Fruit fly (Drosophila melanogaster) whole organism, wandering third instar larva: ENCODE data around the gene CG14324.

ENCODE experiments used
- Dfd ChIP-seq: fragments of >200 bp; optimal IDR thresholded peaks from 2 replicates; lab custom pipeline; 2017; ENCODE audit warnings: missing biosample characterization, missing genetic modification characterization
- Myc ChIP-seq: fragments of >200 bp; optimal IDR thresholded peaks from 2 replicates; lab custom pipeline; 2017
- OdsH ChIP-seq: fragments of 200-800 bp; sonication (Bioruptor generic); optimal IDR thresholded peaks from 2 replicates; lab custom pipeline; 2016; ENCODE audit warnings: missing biosample characterization, mild to moderate bottlenecking, missing genetic modification characterization
- br ChIP-seq: fragments of 200-800 bp; sonication (Bioruptor generic); optimal IDR thresholded peaks from 2 replicates; lab custom pipeline; 2016; ENCODE audit warnings: missing biosample characterization, missing genetic modification characterization
- brk ChIP-seq: fragments of 200-800 bp; sonication (Bioruptor generic); optimal IDR thresholded peaks from 2 replicates; lab custom pipeline; 2016; ENCODE audit warnings: missing biosample characterization, mild to moderate bottlenecking, missing genetic modification characterization
- h ChIP-seq: fragments of 200-800 bp; sonication (Bioruptor generic); optimal IDR thresholded peaks from 3 replicates; lab custom pipeline; 2016; ENCODE audit warnings: missing biosample characterization, mild to moderate bottlenecking, missing genetic modification characterization
- psq ChIP-seq: fragments of 200-800 bp; sonication (Bioruptor generic); optimal IDR thresholded peaks from 3 replicates; lab custom pipeline; 2017; ENCODE audit warnings: missing biosample characterization, mild to moderate bottlenecking, missing genetic modification characterization, moderate library complexity
- rgr ChIP-seq: fragments of 200-800 bp; sonication (Bioruptor generic); optimal IDR thresholded peaks from 3 replicates; lab custom pipeline; 2016; ENCODE audit warnings: missing biosample characterization, mild to moderate bottlenecking, missing genetic modification characterization
- sage ChIP-seq: fragments of 200-800 bp; sonication (Bioruptor generic); optimal IDR thresholded peaks from 2 replicates; lab custom pipeline; 2016; ENCODE audit warnings: missing biosample characterization, mild to moderate bottlenecking, missing genetic modification characterization
- usp ChIP-seq: fragments of >200 bp; optimal IDR thresholded peaks from 2 replicates; lab custom pipeline; 2017; ENCODE audit warnings: missing biosample characterization, missing genetic modification characterization

DNA sequence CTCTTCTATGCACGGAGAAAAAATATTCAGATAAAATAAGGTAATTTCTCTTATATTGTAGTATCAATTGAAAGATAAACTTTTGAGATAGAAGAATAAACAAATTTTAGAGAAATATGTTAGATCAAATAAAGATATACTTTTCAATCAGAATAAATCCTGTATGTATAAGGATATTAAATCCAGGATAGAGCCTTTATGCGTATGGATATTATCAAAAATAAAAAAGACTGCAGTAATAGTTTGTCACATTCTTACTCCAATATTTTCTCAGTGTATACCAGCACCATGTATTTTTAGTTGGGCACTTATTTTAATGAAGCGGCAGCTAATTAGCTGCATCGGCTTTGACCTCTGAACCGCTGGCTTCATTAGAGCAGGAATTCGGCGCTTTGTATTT lies 26.8 kb downstream of the CG14324 start:
- no peak for TF ChIP-seq sage (GFP tag; lab: Kevin White, UChicago)
- no peak for TF ChIP-seq psq (GFP tag; lab: Kevin White, UChicago)
- TF ChIP-seq br = no peak
- no peak for TF ChIP-seq rgr
- TF ChIP-seq Dfd (GFP tag; lab: Kevin White, UChicago) = no peak
- no peak for TF ChIP-seq brk (GFP tag; lab: Kevin White, UChicago)
- TF ChIP-seq usp (GFP tag; lab: Kevin White, UChicago) = no peak
- no peak for TF ChIP-seq h (GFP tag; lab: Kevin White, UChicago)
- TF ChIP-seq OdsH (GFP tag; lab: Kevin White, UChicago) = no peak
- TF ChIP-seq Myc (lab: Kevin White, UChicago) = no peak
